Fruit fly (Drosophila melanogaster) Kc167 (cell line): ENCODE data around the gene CG31139.

Experiments
- Myc ChIP-seq: fragments of >200 bp; optimal IDR thresholded peaks from 2 replicates; lab custom pipeline; 2017; ENCODE audit warnings: missing external identifiers
- Sin3A ChIP-seq: fragments of >200 bp; optimal IDR thresholded peaks from 2 replicates; lab custom pipeline; 2018; ENCODE audit warnings: missing external identifiers
- h ChIP-seq: fragments of >200 bp; optimal IDR thresholded peaks from 3 replicates; lab custom pipeline; 2018; ENCODE audit warnings: missing external identifiers
- insv ChIP-seq: fragments of >200 bp; optimal IDR thresholded peaks from 3 replicates; lab custom pipeline; 2018; ENCODE audit warnings: missing external identifiers
- psq ChIP-seq: fragments of >200 bp; optimal IDR thresholded peaks from 2 replicates; lab custom pipeline; 2017; ENCODE audit warnings: missing external identifiers
- ttk ChIP-seq: sonication (Bioruptor generic); optimal IDR thresholded peaks from 2 replicates; lab custom pipeline; 2017; ENCODE audit warnings: missing external identifiers

Gene CG31139

dm6 chr3R:22748956-22749355 is at the start of gene CG31139:
Gene CG31139, minus strand, starts transcription at chr3R:22749056.
- TF ChIP-seq psq (no peak), ttk (lab: Kevin White, UChicago) (no peak), insv (lab: Kevin White, UChicago) (no peak), h (no peak), Myc (lab: Kevin White, UChicago) (no peak), Sin3A (lab: Kevin White, UChicago) (no peak)

dm6 chr3R:22793953-22794352 is 45.1 kb upstream of the CG31139 start:
- TF ChIP-seq ttk (lab: Kevin White, UChicago) (no peak), insv (lab: Kevin White, UChicago) (no peak), Myc (lab: Kevin White, UChicago) (no peak), h (no peak), Sin3A (lab: Kevin White, UChicago) (no peak), psq (no peak)

- TF ChIP-seq psq (no peak), insv (lab: Kevin White, UChicago) (no peak), Myc (lab: Kevin White, UChicago) (no peak), h (no peak), ttk (lab: Kevin White, UChicago) (no peak), Sin3A (lab: Kevin White, UChicago) (no peak)
These were observed 40.2 kb upstream of the CG31139 start for dm6 chr3R:22789106-22789505.

DNA sequence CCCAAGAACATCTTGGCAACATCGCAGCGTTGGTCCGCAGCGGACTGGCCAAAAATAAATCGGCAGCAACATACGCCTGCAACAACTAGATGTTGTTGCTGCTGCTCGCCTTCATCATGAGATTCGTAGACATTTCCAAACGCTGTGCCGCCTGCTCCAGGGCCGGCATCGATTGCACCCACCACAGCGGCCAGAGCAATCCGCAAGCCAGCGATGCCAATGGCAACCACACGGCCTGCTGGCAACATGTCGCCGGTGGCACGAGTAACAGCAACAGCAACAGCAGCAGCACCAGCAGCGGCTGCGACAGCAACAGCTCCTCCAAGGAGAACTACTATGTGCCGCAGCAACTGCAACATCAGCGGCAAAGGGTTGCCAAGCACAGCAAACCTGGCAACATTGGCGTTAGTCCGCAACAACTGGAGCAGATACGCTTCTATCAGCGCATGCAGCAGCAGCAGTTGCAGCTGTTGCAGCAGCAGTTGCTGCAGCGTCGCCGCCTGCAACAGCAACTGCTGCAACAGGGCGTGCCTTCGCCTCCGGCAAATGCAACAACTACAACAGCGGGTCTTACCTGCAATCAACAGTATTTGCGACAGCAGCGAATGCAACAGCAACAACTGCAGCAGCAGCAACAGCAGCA is 35.9 kb upstream of the CG31139 start:
- TF ChIP-seq h (no peak), Myc (lab: Kevin White, UChicago) (no peak), Sin3A (lab: Kevin White, UChicago) (no peak), insv (lab: Kevin White, UChicago) (no peak), psq (no peak), ttk (lab: Kevin White, UChicago) (no peak)

- TF ChIP-seq ttk (lab: Kevin White, UChicago), result no peak
- no peak for TF ChIP-seq h
- no peak for TF ChIP-seq insv (lab: Kevin White, UChicago)
- no peak for TF ChIP-seq Sin3A (lab: Kevin White, UChicago)
- TF ChIP-seq Myc (lab: Kevin White, UChicago), result no peak
- TF ChIP-seq psq, result no peak
These were observed 32.6 kb upstream of the CG31139 start for dm6 chr3R:22781412-22781811.

DNA sequence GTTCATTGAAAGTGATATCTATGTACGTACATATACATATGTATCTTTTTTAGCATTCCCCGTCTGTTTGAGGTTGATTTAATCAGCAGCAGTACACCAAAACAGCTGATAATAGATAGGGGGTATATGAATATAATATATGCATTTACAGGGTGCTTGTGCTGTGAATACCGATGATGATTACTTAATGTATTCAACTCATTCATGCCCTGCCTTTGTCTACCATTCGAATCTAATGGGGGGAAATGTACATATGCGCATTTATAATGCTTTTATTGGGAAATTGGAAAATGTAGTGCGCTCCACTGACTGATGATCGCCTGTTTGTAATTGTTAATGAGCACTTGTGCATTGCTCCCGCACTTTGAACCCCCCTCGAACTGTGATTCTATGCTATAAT is 31.3 kb upstream of the CG31139 start:
- TF ChIP-seq ttk (lab: Kevin White, UChicago), result no peak
- no peak for TF ChIP-seq h
- no peak for TF ChIP-seq insv (lab: Kevin White, UChicago)
- TF ChIP-seq psq, result no peak
- TF ChIP-seq Myc (lab: Kevin White, UChicago), result no peak

dm6 chr3R:22776457-22776856 is 27.6 kb upstream of the CG31139 start:
- TF ChIP-seq h (no peak), ttk (lab: Kevin White, UChicago) (no peak), Myc (lab: Kevin White, UChicago) (no peak), insv (lab: Kevin White, UChicago) (no peak), psq (no peak), Sin3A (lab: Kevin White, UChicago) (no peak)

DNA sequence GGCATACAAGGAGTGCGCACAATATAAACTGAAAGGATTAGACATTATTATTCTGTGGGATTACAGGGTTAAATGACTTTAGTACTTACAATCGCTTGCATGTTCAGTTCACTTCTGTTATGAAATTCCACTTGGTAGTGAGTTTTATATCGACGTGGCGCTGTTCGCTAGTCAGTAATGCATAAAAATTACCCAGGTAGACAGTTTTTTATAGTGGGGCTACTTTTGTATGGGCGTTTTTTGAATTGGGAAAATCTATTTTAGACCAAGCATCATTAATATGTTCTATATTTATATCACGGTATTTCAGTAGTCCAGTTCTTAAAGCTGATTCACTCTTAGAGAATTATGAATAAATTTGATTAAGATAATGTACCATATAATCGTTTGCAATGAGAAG is 22.8 kb upstream of the CG31139 start, which contains the start of gene CG43095:
Gene CG43095, minus strand, starts transcription at position 101 of the 400 bp plus-strand sequence.
- TF ChIP-seq Sin3A (lab: Kevin White, UChicago) (no peak), psq (no peak), ttk (lab: Kevin White, UChicago) (no peak), Myc (lab: Kevin White, UChicago) (no peak), insv (lab: Kevin White, UChicago) (no peak), h (no peak)

DNA sequence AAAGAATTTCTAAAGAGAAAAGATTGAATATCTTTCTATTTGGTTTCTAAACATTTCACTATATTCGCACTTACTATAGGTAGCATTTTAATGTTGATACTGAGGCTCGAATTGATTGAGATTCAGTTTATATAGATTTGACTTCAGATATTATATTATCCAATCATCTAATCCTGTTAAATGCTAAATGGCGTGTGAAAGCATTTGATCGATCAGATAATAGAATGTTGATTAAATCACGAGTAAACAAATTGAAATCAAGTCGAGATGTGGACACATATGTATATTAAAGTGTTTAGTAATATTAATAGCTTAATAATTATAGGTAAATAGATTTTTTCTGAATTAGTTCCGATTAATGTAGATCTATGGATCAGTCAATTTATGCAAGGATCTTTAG is 22.0 kb upstream of the CG31139 start, which contains the start of gene CG43094:
Gene CG43094, minus strand, starts transcription at position 101 of the 400 bp plus-strand sequence.
- TF ChIP-seq ttk (lab: Kevin White, UChicago) (no peak), Sin3A (lab: Kevin White, UChicago) (no peak), psq (no peak), h (no peak)

DNA sequence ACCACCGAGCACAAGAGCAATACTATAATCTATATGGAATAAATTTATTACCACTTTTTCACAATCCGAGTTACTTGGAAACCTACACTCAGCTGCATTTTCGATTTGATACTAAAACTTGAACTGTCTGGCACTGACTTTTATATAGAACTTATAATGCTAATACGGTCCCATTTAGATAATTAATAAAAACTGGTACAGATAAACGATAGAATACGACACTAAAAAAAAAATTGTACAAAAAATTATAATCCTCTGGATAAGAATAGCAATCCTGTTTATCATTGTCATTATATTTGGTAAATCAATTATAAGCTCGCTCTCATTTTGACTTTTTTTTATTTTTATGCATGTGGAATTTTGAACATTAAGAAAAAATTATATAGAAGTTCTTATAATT is 21.4 kb upstream of the CG31139 start, which contains the start of gene CG43093:
Gene CG43093, minus strand, starts transcription at position 101 of the 400 bp plus-strand sequence.
- no peak for TF ChIP-seq ttk (lab: Kevin White, UChicago)
- TF ChIP-seq insv (lab: Kevin White, UChicago), result no peak
- no peak for TF ChIP-seq Myc (lab: Kevin White, UChicago)
- TF ChIP-seq Sin3A (lab: Kevin White, UChicago), result no peak
- no peak for TF ChIP-seq h
- no peak for TF ChIP-seq psq

DNA sequence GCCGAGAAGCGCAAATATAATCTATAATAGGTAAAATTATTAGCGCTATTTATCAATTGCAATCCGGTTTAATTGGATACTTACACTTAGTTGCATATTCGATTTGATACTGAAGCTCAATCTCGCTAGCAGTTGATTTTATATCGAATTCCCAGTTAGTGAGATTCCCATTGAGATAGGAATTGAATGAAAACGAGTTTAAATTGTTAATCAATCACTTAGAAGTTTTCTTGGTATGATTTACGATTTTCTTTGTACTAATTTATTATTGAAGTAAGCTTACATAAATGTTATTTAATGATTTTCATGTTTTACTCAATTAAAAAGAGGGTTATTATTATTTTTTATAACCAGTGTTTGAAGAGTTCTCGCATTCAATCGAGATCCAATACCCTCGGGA is 20.7 kb upstream of the CG31139 start, which contains the start of gene CG43092:
Gene CG43092, minus strand, starts transcription at position 101 of the 400 bp plus-strand sequence.
- no peak for TF ChIP-seq psq
- TF ChIP-seq insv (lab: Kevin White, UChicago), result no peak
- TF ChIP-seq Myc (lab: Kevin White, UChicago), result no peak
- no peak for TF ChIP-seq ttk (lab: Kevin White, UChicago)
- no peak for TF ChIP-seq Sin3A (lab: Kevin White, UChicago)
- no peak for TF ChIP-seq h

DNA sequence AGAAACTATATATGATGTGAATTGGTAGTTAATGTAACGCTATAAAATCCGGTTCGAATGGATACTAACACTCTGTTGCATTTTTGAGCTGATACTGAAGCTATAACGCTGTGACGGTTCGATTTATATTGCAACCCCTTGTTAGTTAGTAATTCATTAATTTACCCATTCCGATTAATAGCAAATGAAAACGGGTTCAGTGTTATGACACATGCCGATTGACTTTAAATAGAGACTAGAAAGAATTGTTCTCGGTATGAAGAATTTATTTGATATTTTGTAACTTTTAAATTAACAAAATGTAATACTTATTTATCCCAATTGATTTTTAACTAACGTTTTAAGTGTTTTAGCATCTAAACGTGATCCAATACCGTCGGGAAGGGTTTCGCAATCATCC is 19.8 kb upstream of the CG31139 start, which contains the start of gene CG43091:
Gene CG43091, minus strand, starts transcription at position 101 of the 400 bp plus-strand sequence.
- TF ChIP-seq insv (lab: Kevin White, UChicago) (no peak), Sin3A (lab: Kevin White, UChicago) (no peak), ttk (lab: Kevin White, UChicago) (no peak), psq (no peak), h (no peak), Myc (lab: Kevin White, UChicago) (no peak)
